Fruit fly (Drosophila melanogaster): ENCODE measurements around the gene MFS3.

Gene MFS3

DNA sequence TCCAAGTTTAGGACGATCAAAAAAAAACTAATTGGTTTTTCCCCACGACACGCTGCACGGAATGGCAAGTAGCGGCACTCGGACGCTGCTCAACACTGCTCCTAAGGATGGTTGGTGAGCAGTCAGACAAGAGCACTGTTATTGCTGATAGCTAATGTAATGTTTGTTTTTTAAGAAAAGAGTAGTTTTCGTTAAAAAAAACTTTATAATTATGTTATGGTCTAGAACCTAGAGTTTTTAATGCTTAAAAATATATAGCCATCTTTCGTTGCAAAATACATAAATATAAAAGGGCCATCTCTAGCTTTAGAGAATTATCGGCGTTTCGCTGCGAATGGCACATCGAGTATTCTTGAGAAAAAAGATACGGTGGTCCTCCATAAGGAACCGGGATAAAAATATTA is 29.7 kb downstream of the MFS3 start, which contains the start of the genes Charon and CG4887 (continued):
- TF ChIP-seq mld (GFP tag; IDR thresholded peaks at IDR 0.05; ENCODE audit: partially characterized antibody) = no peak
- TF ChIP-seq row (GFP tag; IDR thresholded peaks at IDR 0.05) = peak; percentile 95
- TF ChIP-seq Kr (GFP tag; optimal IDR thresholded peaks at IDR 0.05) = no peak
- peak; percentile 53 for TF ChIP-seq repo (GFP tag; optimal IDR thresholded peaks at IDR 0.05)
- TF ChIP-seq sqz (GFP tag; optimal IDR thresholded peaks at IDR 0.05) = no peak
- TF ChIP-seq Rx (GFP tag; IDR thresholded peaks at IDR 0.05) = peak; percentile 61
- no peak for TF ChIP-seq crol (GFP tag; IDR thresholded peaks at IDR 0.05)
- TF ChIP-seq wdn (GFP tag; IDR thresholded peaks at IDR 0.05) = peak; percentile 55
- peak; percentile 75 for TF ChIP-seq slp2 (GFP tag; optimal IDR thresholded peaks at IDR 0.05)
- TF ChIP-seq Atf-2 (GFP tag; optimal IDR thresholded peaks at IDR 0.05) = peak; percentile 68
- no peak for TF ChIP-seq zf30C (GFP tag; optimal IDR thresholded peaks at IDR 0.05)
- no peak for TF ChIP-seq CG11504 (tag; optimal IDR thresholded peaks at IDR 0.05)
- no peak for TF ChIP-seq Lim3 (GFP tag; IDR thresholded peaks at IDR 0.05)
- TF ChIP-seq Gsc (GFP tag; IDR thresholded peaks at IDR 0.05) = peak; percentile 46; the same call in 1 of the 2 replicates
- TF ChIP-seq Oli (tag; optimal IDR thresholded peaks at IDR 0.05) = no peak
- peak; percentile 84 for TF ChIP-seq tgo (GFP tag; IDR thresholded peaks at IDR 0.05)
- peak; percentile 88 for TF ChIP-seq CG34422 (GFP tag; IDR thresholded peaks at IDR 0.05)
- peak; percentile 48; the same call in 1 of the 2 replicates for TF ChIP-seq CG8765 (GFP tag; IDR thresholded peaks at IDR 0.05)
- TF ChIP-seq hkb (optimal IDR thresholded peaks at IDR 0.05) = no peak
- TF ChIP-seq hkb (GFP tag; IDR thresholded peaks at IDR 0.05) = peak; percentile 76
- TF ChIP-seq CG13287 (GFP tag; IDR thresholded peaks at IDR 0.05; ENCODE audit: partially characterized antibody) = peak; percentile 80
- no peak for TF ChIP-seq hb (GFP tag; IDR thresholded peaks at IDR 0.05; ENCODE audit: partially characterized antibody)
- peak; percentile 75 for TF ChIP-seq Six4 (GFP tag; optimal IDR thresholded peaks at IDR 0.05)
- peak; percentile 34; the same call in 1 of the 3 replicates for TF ChIP-seq CG14860 (GFP tag; IDR thresholded peaks at IDR 0.05; ENCODE audit: partially characterized antibody)
- no peak for TF ChIP-seq Vsx1 (GFP tag; optimal IDR thresholded peaks at IDR 0.05)
- TF ChIP-seq CG1832 (GFP tag; optimal IDR thresholded peaks at IDR 0.05) = no peak
- TF ChIP-seq ftz-f1 (GFP tag; optimal IDR thresholded peaks at IDR 0.05) = peak; percentile 48
- TF ChIP-seq CG12659 (GFP tag; optimal IDR thresholded peaks at IDR 0.05) = peak; percentile 88
- TF ChIP-seq Tbp (GFP tag; optimal IDR thresholded peaks at IDR 0.05) = no peak
- TF ChIP-seq CG10147 (GFP tag; optimal IDR thresholded peaks at IDR 0.05) = no peak
- peak; percentile 93 for TF ChIP-seq zfh2 (GFP tag; optimal IDR thresholded peaks at IDR 0.05)
- peak; percentile 86 for TF ChIP-seq CG12155 (GFP tag; optimal IDR thresholded peaks at IDR 0.05)
- peak; percentile 66 for TF ChIP-seq CG18619 (GFP tag; optimal IDR thresholded peaks at IDR 0.05)
- peak; percentile 55; the same call in 1 of the 3 replicates for TF ChIP-seq CG14050 (GFP tag; IDR thresholded peaks at IDR 0.05)
- TF ChIP-seq CG6765 (GFP tag; optimal IDR thresholded peaks at IDR 0.05) = peak; percentile 75
- no peak for TF ChIP-seq CG4707 (GFP tag; optimal IDR thresholded peaks at IDR 0.05)
- TF ChIP-seq Dll (GFP tag; IDR thresholded peaks at IDR 0.05; ENCODE audit: partially characterized antibody) = peak; percentile 85
- TF ChIP-seq pb (GFP tag; optimal IDR thresholded peaks at IDR 0.05) = peak; percentile 55
- peak; percentile 84 for TF ChIP-seq slou (GFP tag; optimal IDR thresholded peaks at IDR 0.05)
- TF ChIP-seq Hr39 (optimal IDR thresholded peaks at IDR 0.05) = no peak
- peak; percentile 83 for TF ChIP-seq CG2712 (tag; optimal IDR thresholded peaks at IDR 0.05)
- peak; percentile 86 for TF ChIP-seq dysf (GFP tag; IDR thresholded peaks at IDR 0.05)
- peak; percentile 25; the same call in 1 of the 2 replicates for TF ChIP-seq ato (GFP tag; IDR thresholded peaks at IDR 0.05; ENCODE audit: partially characterized antibody)
- TF ChIP-seq CG43689 (GFP tag; IDR thresholded peaks at IDR 0.05) = no peak
- TF ChIP-seq CG4360 (GFP tag; IDR thresholded peaks at IDR 0.05) = no peak
- peak; percentile 37 for TF ChIP-seq Hand (GFP tag; optimal IDR thresholded peaks at IDR 0.05)
- no peak for TF ChIP-seq dmrt99B (tag; optimal IDR thresholded peaks at IDR 0.05)
- TF ChIP-seq Dp (GFP tag; optimal IDR thresholded peaks at IDR 0.05) = peak; percentile 33
- no peak for TF ChIP-seq jigr1 (GFP tag; IDR thresholded peaks at IDR 0.05)
- TF ChIP-seq mirr (GFP tag; optimal IDR thresholded peaks at IDR 0.05) = peak; percentile 5
- peak; percentile 87 for TF ChIP-seq Mad (GFP tag; optimal IDR thresholded peaks at IDR 0.05)
- TF ChIP-seq CG4404 (GFP tag; IDR thresholded peaks at IDR 0.05) = peak; percentile 82
